Worm (Caenorhabditis elegans): Measurements from ENCODE around the gene Y81B9A.3.
A peak's percentile ranks its signal among the peaks of the same experiment; 100 is the strongest.

Y81B9A.3 gene

DNA sequence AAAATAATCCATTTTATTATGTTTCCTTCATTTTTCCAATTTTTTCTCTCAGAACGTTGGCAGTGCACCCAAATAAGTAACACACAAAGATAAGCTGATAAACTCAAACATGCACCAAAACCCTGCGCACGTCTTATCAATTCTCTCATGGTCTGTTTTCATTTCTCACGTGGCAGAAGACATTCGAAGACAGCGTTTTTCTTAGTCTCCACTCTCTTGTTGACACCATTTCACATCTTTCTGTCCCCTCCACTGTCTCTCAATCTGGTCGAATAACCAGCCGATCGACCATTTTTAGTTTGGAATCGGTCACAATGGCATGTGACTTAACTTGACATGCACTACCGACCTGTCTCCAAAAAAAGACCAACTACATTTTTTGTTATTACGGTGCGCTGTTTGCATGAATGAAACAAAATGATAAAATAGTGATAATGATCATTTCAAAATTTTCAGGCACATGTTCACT, 31.7 kb downstream of the Y81B9A.3 start, which contains the start of gene C35B8.3 (continued):
- TF ChIP-seq F49E8.2 (tag; optimal IDR thresholded peaks at IDR 0.05; ENCODE audit: borderline replicate concordance) (no peak), nhr-237 (tag; optimal IDR thresholded peaks at IDR 0.05) (no peak), daf-12 (tag; optimal IDR thresholded peaks at IDR 0.05) (no peak), D1046.2 (GFP tag; IDR thresholded peaks at IDR 0.05) (no peak), ceh-32 (tag; optimal IDR thresholded peaks at IDR 0.05; ENCODE audit: poor library complexity) (no peak), fkh-10 (GFP tag; optimal IDR thresholded peaks at IDR 0.05) (no peak), spr-1 (tag; optimal IDR thresholded peaks at IDR 0.05) (no peak), lin-29 (GFP tag; IDR thresholded peaks at IDR 0.05) (no peak), unc-39 (tag; optimal IDR thresholded peaks at IDR 0.05) (no peak), rbr-2 (tag; optimal IDR thresholded peaks at IDR 0.05) (no peak), dmd-9 (GFP tag; IDR thresholded peaks at IDR 0.05) (no peak), hmg-1.1 (GFP tag; IDR thresholded peaks at IDR 0.05) (no peak), mdl-1 (tag; optimal IDR thresholded peaks at IDR 0.05) (peak; percentile 15 to 91), T26A8.4 (GFP tag; IDR thresholded peaks at IDR 0.05) (no peak), mes-2 (tag; optimal IDR thresholded peaks at IDR 0.05; ENCODE audit: poor library complexity, severe bottlenecking) (peak; percentile 16), F44E2.7 (GFP tag; IDR thresholded peaks at IDR 0.05) (no peak), saeg-2 (GFP tag; IDR thresholded peaks at IDR 0.05) (no peak), ceh-62 (tag; optimal IDR thresholded peaks at IDR 0.05) (no peak), nhr-11 (tag; optimal IDR thresholded peaks at IDR 0.05) (no peak), gei-8 (GFP tag; optimal IDR thresholded peaks at IDR 0.05) (peak; percentile 22), madf-9 (GFP tag; conservative IDR thresholded peaks at IDR 0.05) (no peak), zfp-2 (tag; optimal IDR thresholded peaks at IDR 0.05) (no peak), hlh-30 (tag; optimal IDR thresholded peaks at IDR 0.05; ENCODE audit: insufficient read depth) (peak; percentile 84), spr-3 (GFP tag; optimal IDR thresholded peaks at IDR 0.05) (no peak), zip-11 (GFP tag; IDR thresholded peaks at IDR 0.05) (no peak), daf-19 (GFP tag; conservative IDR thresholded peaks at IDR 0.05) (no peak), ceh-28 (tag; optimal IDR thresholded peaks at IDR 0.05) (no peak), php-3 (GFP tag; IDR thresholded peaks at IDR 0.05) (no peak), nhr-76 (tag; optimal IDR thresholded peaks at IDR 0.05) (no peak), cey-2 (tag; optimal IDR thresholded peaks at IDR 0.05; ENCODE audit: borderline replicate concordance, insufficient read depth) (no peak), dmd-6 (GFP tag; IDR thresholded peaks at IDR 0.05) (peak; percentile 82), nhr-77 (tag; optimal IDR thresholded peaks at IDR 0.05) (peak; percentile 76), lsy-2 (tag; optimal IDR thresholded peaks at IDR 0.05) (no peak), nhr-48 (tag; optimal IDR thresholded peaks at IDR 0.05) (peak; percentile 83), skn-1 (tag; optimal IDR thresholded peaks at IDR 0.05) (no peak), Y5F2A.4 (GFP tag; optimal IDR thresholded peaks at IDR 0.05) (no peak), ceh-82 (tag; optimal IDR thresholded peaks at IDR 0.05) (no peak), lim-7 (GFP tag; IDR thresholded peaks at IDR 0.05) (no peak), mdt-29 (GFP tag; IDR thresholded peaks at IDR 0.05) (no peak), nhr-10 (tag; optimal IDR thresholded peaks at IDR 0.05) (peak; percentile 41), arid-1 (GFP tag; conservative IDR thresholded peaks at IDR 0.05) (no peak), snpc-1.2 (GFP tag; IDR thresholded peaks at IDR 0.05) (no peak), T20F7.1 (GFP tag; optimal IDR thresholded peaks at IDR 0.05) (no peak), lin-1 (GFP tag; IDR thresholded peaks at IDR 0.05) (no peak), set-16 (GFP tag; IDR thresholded peaks at IDR 0.05) (no peak), daf-16 (GFP tag; optimal IDR thresholded peaks at IDR 0.05) (no peak), daf-16 (tag; optimal IDR thresholded peaks at IDR 0.05) (peak; percentile 81), dmd-8 (GFP tag; IDR thresholded peaks at IDR 0.05) (no peak), Y48G9A.11 (GFP tag; IDR thresholded peaks at IDR 0.05) (no peak), snpc-4 (tag; optimal IDR thresholded peaks at IDR 0.05) (no peak), tag-97 (GFP tag; IDR thresholded peaks at IDR 0.05) (no peak), lin-38 (GFP tag; IDR thresholded peaks at IDR 0.05) (no peak)
